Worm (Caenorhabditis elegans) whole organism, late embryonic: ENCODE data around the gene F43G6.4.

Source experiments
- K02D7.2 ChIP-seq: sonication (generic microtip); optimal IDR thresholded peaks from 2 replicates; lab custom pipeline; 2017; ENCODE audit warnings: mild to moderate bottlenecking, missing genetic modification characterization, missing compliant biosample characterization
- ama-1 ChIP-seq: fragments of 150-350 bp; optimal IDR thresholded peaks from 2 replicates; lab custom pipeline; 2014
- ceh-22 ChIP-seq: sonication (generic microtip); optimal IDR thresholded peaks from 2 replicates; lab custom pipeline; 2017; ENCODE audit warnings: missing biosample characterization, missing genetic modification characterization
- ceh-48 ChIP-seq: sonication (generic microtip); optimal IDR thresholded peaks from 2 replicates; lab custom pipeline; 2016; ENCODE audit warnings: missing genetic modification characterization, inconsistent platforms, missing compliant biosample characterization
- ceh-9 ChIP-seq: sonication (generic microtip); optimal IDR thresholded peaks from 2 replicates; lab custom pipeline; 2016; ENCODE audit warnings: mild to moderate bottlenecking, missing genetic modification characterization, inconsistent platforms, missing compliant biosample characterization
- che-1 ChIP-seq: sonication (generic microtip); optimal IDR thresholded peaks from 2 replicates; lab custom pipeline; 2016; ENCODE audit warnings: mild to moderate bottlenecking, missing genetic modification characterization, missing compliant biosample characterization
- eyg-1 ChIP-seq: sonication (generic microtip); optimal IDR thresholded peaks from 2 replicates; lab custom pipeline; 2016; ENCODE audit warnings: missing genotype, missing genetic modification characterization, missing compliant biosample characterization
- fax-1 ChIP-seq: sonication (generic microtip); optimal IDR thresholded peaks from 2 replicates; lab custom pipeline; 2016; ENCODE audit warnings: missing genotype, missing genetic modification characterization, missing compliant biosample characterization
- hlh-6 ChIP-seq: sonication (generic microtip); optimal IDR thresholded peaks from 2 replicates; lab custom pipeline; 2016; ENCODE audit warnings: missing genotype, missing genetic modification characterization, missing compliant biosample characterization
- nhr-232 ChIP-seq: sonication (generic microtip); optimal IDR thresholded peaks from 2 replicates; lab custom pipeline; 2016; ENCODE audit warnings: missing genetic modification characterization, missing compliant biosample characterization
- tbx-2 ChIP-seq: sonication (generic microtip); optimal IDR thresholded peaks from 2 replicates; lab custom pipeline; 2016; ENCODE audit warnings: missing genetic modification characterization, missing compliant biosample characterization
- unc-42 ChIP-seq: sonication (generic microtip); optimal IDR thresholded peaks from 2 replicates; lab custom pipeline; 2016; ENCODE audit warnings: missing genotype, missing genetic modification characterization, missing compliant biosample characterization

DNA sequence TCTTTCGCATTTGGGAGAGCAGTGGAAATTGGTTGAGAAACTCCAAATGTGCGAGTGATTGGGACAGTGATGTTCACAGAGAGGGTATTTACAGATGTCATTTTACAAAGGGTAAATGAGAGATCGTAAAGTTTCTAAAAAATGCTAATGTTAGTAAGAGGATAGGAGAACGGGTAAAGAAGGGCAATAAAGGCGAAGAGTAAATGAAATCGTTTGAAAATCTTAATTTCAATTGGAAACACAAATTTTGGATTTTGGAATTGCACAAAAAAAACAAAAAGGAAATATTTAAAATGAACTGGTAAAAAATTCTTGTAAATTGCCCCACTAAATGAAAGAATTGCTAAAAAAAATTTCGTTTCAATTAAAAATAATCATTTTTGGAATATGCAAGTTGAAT, 25.9 kb downstream of the F43G6.4 start, which contains the start of gene pap-3:
- TF ChIP-seq ceh-9 (no peak), eyg-1 (tag; lab: Kevin White, UChicago) (no peak), nhr-232 (tag; lab: Kevin White, UChicago) (no peak), tbx-2 (tag; lab: Kevin White, UChicago) (no peak), ceh-22 (no peak), che-1 (tag; lab: Kevin White, UChicago) (no peak), unc-42 (no peak), fax-1 (tag; lab: Kevin White, UChicago) (no peak), K02D7.2 (tag; lab: Kevin White, UChicago) (no peak), hlh-6 (tag; lab: Kevin White, UChicago) (no peak), ama-1 (lab: Kevin White, UChicago) (no peak), ceh-48 (tag; lab: Kevin White, UChicago) (no peak)
